Fruit fly (Drosophila melanogaster): ENCODE data around the gene strat.

strat gene

dm6 chr2L:8292159-8292887, 27.8 kb upstream of the strat start (continued):
- peak; percentile 80 for TF ChIP-seq CG4617 (GFP tag; optimal IDR thresholded peaks at IDR 0.05; ENCODE audit: borderline replicate concordance)
- TF ChIP-seq Pdp1 (GFP tag; optimal IDR thresholded peaks at IDR 0.05): peak; percentile 92 to 95
- peak; percentile 48 for TF ChIP-seq ac (GFP tag; optimal IDR thresholded peaks at IDR 0.05)
- TF ChIP-seq pfk (GFP tag; optimal IDR thresholded peaks at IDR 0.05): peak; percentile 43
- TF ChIP-seq CG3065 (GFP tag; optimal IDR thresholded peaks at IDR 0.05): peak; percentile 76
- TF ChIP-seq vvl (GFP tag; IDR thresholded peaks at IDR 0.05): peak; percentile 99
- TF ChIP-seq CG10366 (GFP tag; IDR thresholded peaks at IDR 0.05): peak; percentile 96
- TF ChIP-seq CG9215 (GFP tag; IDR thresholded peaks at IDR 0.05): peak; percentile 92
- TF ChIP-seq shn (GFP tag; optimal IDR thresholded peaks at IDR 0.05): peak; percentile 71
- TF ChIP-seq HmgD (GFP tag; optimal IDR thresholded peaks at IDR 0.05): peak; percentile 75
- peak; percentile 97 for TF ChIP-seq E2f1 (GFP tag; IDR thresholded peaks at IDR 0.05)
- TF ChIP-seq CG11247 (GFP tag; IDR thresholded peaks at IDR 0.05): peak; percentile 97
- peak; percentile 90 for TF ChIP-seq Mad (GFP tag; optimal IDR thresholded peaks at IDR 0.05)
- peak; percentile 96 for TF ChIP-seq CG34376 (GFP tag; optimal IDR thresholded peaks at IDR 0.05)
- TF ChIP-seq phol (tag; optimal IDR thresholded peaks at IDR 0.05): peak; percentile 94
- peak; percentile 96 for TF ChIP-seq CG4730 (GFP tag; IDR thresholded peaks at IDR 0.05)
- TF ChIP-seq CG17359 (tag; optimal IDR thresholded peaks at IDR 0.05): peak; percentile 98
- peak; percentile 96 for TF ChIP-seq CG11093 (GFP tag; IDR thresholded peaks at IDR 0.05)
- TF ChIP-seq h (optimal IDR thresholded peaks at IDR 0.05): no peak
- peak; percentile 5 for TF ChIP-seq gfzf (GFP tag; optimal IDR thresholded peaks at IDR 0.05)
- TF ChIP-seq sqz (GFP tag; optimal IDR thresholded peaks at IDR 0.05): peak; percentile 96
- peak in 1 of 3 experiments; percentile 94 for TF ChIP-seq Stat92E (GFP tag; optimal IDR thresholded peaks at IDR 0.05)
- TF ChIP-seq B-H2 (GFP tag; optimal IDR thresholded peaks at IDR 0.05): peak; percentile 95
- TF ChIP-seq CG3847 (GFP tag; IDR thresholded peaks at IDR 0.05): peak; percentile 96
- TF ChIP-seq mirr (GFP tag; optimal IDR thresholded peaks at IDR 0.05): peak; percentile 92
- TF ChIP-seq az2 (GFP tag; optimal IDR thresholded peaks at IDR 0.05): peak; percentile 95
- peak; percentile 93; the same call in 1 of the 3 replicates for TF ChIP-seq CG3726 (GFP tag; IDR thresholded peaks at IDR 0.05)
- no peak for TF ChIP-seq Opbp (GFP tag; IDR thresholded peaks at IDR 0.05; ENCODE audit: partially characterized antibody)
- peak; percentile 33 for TF ChIP-seq CG14965 (GFP tag; optimal IDR thresholded peaks at IDR 0.05; ENCODE audit: borderline replicate concordance)
- TF ChIP-seq CG8359 (GFP tag; optimal IDR thresholded peaks at IDR 0.05; ENCODE audit: borderline replicate concordance): peak; percentile 82
- peak; percentile 89 for TF ChIP-seq Vsx1 (GFP tag; optimal IDR thresholded peaks at IDR 0.05)
- peak; percentile 94 for TF ChIP-seq CG13624 (GFP tag; optimal IDR thresholded peaks at IDR 0.05)
- peak; percentile 91 for TF ChIP-seq CG18764 (GFP tag; optimal IDR thresholded peaks at IDR 0.05)
- peak; percentile 99 for TF ChIP-seq sens (GFP tag)
- TF ChIP-seq ash1 (GFP tag; optimal IDR thresholded peaks at IDR 0.05): peak; percentile 69
- peak; percentile 91 for TF ChIP-seq Gug (GFP tag; IDR thresholded peaks at IDR 0.05)
- TF ChIP-seq ems (GFP tag; optimal IDR thresholded peaks at IDR 0.05): peak; percentile 93
- peak; percentile 96 for TF ChIP-seq Fer1 (GFP tag; optimal IDR thresholded peaks at IDR 0.05)
- TF ChIP-seq CG16815 (GFP tag; optimal IDR thresholded peaks at IDR 0.05): peak; percentile 86
- peak; percentile 95 for TF ChIP-seq Hmr (GFP tag; optimal IDR thresholded peaks at IDR 0.05)
- TF ChIP-seq CG16779 (GFP tag; IDR thresholded peaks at IDR 0.05): peak; percentile 87
- peak; percentile 87 for TF ChIP-seq Nf-YC (tag; optimal IDR thresholded peaks at IDR 0.05)
- peak; percentile 90 for TF ChIP-seq CG7786 (GFP tag; optimal IDR thresholded peaks at IDR 0.05)
- peak; percentile 90 for TF ChIP-seq CG43689 (GFP tag; IDR thresholded peaks at IDR 0.05)
- peak; percentile 63 for TF ChIP-seq Sry-β (GFP tag; optimal IDR thresholded peaks at IDR 0.05)
- TF ChIP-seq CG6254 (GFP tag; optimal IDR thresholded peaks at IDR 0.05): peak; percentile 91
- TF ChIP-seq Sin3A (optimal IDR thresholded peaks at IDR 0.05): no peak
- TF ChIP-seq CG31224 (GFP tag; IDR thresholded peaks at IDR 0.05): peak; percentile 94
- peak; percentile 17; the same call in 1 of the 2 replicates for TF ChIP-seq Dip2 (GFP tag; IDR thresholded peaks at IDR 0.05)
- peak; percentile 86 for TF ChIP-seq exex (tag; optimal IDR thresholded peaks at IDR 0.05)

Measured in whole organism, embryonic.